Fruit fly (Drosophila melanogaster): ENCODE data around the gene Oat.

Oat gene

DNA sequence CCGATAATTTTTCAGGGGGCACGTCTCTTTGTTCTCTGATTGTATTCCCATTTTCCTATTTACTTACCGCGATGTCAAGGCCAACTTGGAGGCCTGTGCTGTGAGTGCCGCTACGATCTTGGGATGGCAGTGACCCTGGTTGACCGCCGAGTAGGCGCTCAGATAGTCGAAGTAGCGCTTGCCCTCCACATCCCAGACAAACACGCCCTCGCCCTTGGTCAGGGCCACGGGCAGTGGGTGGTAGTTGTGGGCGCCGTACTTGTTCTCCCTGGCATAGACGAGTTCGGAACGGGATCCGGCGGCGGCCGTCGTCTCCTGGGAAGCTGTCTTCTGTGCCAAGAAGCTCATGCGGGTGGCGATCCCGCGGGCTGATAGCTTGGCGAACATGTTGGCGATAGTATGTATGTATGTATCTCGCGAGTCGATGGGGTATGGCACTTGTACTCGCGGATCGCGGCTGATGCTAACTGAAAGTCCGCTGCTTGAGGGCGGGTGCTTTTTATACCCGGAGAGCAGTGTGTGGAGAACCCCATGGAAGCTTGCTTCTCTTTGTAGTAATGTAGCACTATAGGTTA lies at the start of gene Oat:
Oat (minus strand) TSS at position 478 of the 575 bp plus-strand sequence.
- TF ChIP-seq ttk (optimal IDR thresholded peaks at IDR 0.05) (no peak), Myc (optimal IDR thresholded peaks at IDR 0.05) (no peak), h (optimal IDR thresholded peaks at IDR 0.05) (no peak), psq (optimal IDR thresholded peaks at IDR 0.05) (no peak), Sin3A (optimal IDR thresholded peaks at IDR 0.05) (no peak), insv (optimal IDR thresholded peaks at IDR 0.05) (no peak)

DNA sequence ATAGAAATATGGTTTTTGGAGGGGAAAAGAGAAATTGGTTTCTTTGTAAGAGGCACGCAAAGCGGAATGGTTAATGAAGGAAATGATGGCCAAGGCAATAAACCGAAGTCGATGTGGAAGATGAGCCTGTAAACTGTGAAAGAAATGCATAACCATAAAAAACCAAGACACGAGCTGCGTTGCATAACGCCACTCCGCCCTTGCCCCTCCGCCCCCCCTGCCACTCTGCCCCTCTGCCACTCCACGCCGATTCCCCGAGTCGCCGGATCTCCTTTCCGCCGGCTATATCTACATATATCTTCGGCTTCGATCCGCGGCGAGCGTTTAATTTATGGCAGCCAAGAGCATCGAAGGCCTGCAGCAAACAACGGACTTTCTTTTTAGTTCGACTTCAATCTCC lies 49.0 kb upstream of the Oat start:
- no peak for TF ChIP-seq insv (optimal IDR thresholded peaks at IDR 0.05)
- no peak for TF ChIP-seq psq (optimal IDR thresholded peaks at IDR 0.05)
- TF ChIP-seq Sin3A (optimal IDR thresholded peaks at IDR 0.05) = no peak
- no peak for TF ChIP-seq h (optimal IDR thresholded peaks at IDR 0.05)
- TF ChIP-seq Myc (optimal IDR thresholded peaks at IDR 0.05) = no peak
- no peak for TF ChIP-seq ttk (optimal IDR thresholded peaks at IDR 0.05)

DNA sequence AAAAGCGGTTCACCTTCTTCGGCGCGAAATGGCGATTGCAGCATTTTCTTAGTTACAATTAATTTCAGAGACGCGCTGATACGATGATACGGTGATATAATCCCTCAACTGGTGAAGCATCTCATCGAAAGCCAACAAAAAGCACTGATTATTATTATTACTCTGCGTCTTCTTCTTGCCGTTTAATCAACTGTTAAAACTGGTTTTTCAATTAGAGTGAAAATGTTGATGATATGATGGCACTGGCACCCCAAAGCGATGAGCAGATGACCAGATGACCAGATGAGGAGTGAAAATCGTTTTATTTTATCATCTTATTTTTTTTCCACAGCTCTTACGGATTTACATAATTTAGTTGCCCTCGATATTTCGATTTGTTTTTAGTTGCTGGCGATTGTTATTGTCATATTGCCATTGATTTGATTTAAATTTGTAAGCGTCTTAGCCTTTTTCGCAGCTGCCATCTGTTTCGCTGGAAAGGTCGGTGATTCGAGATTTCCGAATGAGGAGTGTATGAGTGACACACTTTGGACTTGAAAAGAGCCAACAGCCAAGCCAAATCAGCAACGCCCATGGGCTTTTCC lies 47.8 kb upstream of the Oat start:
- TF ChIP-seq h (optimal IDR thresholded peaks at IDR 0.05) (no peak), Myc (optimal IDR thresholded peaks at IDR 0.05) (no peak), insv (optimal IDR thresholded peaks at IDR 0.05) (no peak), ttk (optimal IDR thresholded peaks at IDR 0.05) (no peak), Sin3A (optimal IDR thresholded peaks at IDR 0.05) (no peak), psq (optimal IDR thresholded peaks at IDR 0.05) (no peak)

DNA sequence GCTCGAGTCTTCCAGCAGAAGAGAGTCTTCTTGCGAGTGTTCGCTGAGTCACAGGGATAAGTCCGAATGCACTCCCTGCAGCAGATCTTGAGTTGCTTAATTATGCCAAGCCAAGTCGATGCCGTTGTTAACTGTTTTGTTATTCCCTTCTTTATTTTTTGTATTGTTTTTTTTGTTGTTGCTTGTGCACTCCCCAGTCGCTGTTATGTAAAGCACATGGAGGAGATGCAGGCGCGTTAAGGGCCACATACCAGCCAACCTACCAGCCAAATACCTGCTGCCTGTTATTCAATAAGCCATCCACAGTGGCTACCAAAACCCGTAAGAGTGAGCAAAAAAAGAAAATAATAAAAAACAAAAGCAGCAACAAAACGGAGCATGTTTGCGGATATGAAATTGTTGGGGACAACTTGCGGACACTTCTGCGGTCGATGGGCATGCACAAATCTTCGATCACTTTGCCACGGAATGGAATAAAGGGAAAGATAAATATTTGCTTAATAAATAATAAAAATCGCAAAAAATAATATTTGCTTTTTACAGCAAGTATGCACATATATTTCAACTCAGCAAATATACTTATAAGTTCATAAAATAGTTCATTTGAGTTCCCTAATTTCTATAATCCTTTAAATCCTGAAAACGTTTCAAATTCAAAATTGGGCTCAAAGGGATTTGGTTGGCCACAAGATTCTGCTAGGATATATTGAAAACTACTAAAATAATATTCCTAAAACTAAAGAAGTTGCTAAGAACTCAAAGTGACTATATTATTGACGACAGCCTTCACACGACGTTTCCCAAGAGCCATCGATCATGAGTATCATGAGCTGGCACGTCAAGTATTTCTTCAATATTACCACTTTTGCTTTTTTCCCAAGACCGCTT lies 46.7 kb upstream of the Oat start:
- TF ChIP-seq insv (optimal IDR thresholded peaks at IDR 0.05) (no peak), Sin3A (optimal IDR thresholded peaks at IDR 0.05) (no peak), psq (optimal IDR thresholded peaks at IDR 0.05) (no peak), h (optimal IDR thresholded peaks at IDR 0.05) (no peak), ttk (optimal IDR thresholded peaks at IDR 0.05) (no peak), Myc (optimal IDR thresholded peaks at IDR 0.05) (no peak)

DNA sequence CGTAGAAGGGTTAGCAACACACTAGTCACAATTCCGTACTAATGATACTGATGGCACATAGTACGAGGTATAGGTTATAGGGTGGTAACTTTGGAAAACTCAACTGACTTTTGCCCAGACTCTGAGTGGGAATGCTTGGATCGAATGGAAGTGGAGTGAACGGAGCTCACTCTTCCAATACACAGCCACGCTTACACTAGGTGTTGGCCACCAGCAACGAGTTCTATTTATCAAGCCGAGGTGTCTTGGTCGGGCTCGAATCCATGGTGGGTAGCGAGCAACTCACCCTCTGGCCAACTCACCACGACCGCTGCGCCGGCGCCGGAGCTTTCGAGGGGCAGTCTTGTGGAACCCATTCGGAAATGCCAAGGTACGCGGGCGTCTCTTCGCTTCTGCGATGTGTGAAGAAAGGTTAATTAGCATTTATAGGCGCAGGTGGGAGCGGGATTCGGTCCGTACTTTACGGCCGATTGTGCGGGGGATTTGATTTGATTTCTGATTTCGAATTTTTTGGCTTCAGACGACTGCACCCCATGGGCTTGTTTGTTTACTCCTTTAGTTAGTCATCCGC lies 45.5 kb upstream of the Oat start, which contains the start of gene verm:
verm (minus strand) TSS at position 204 of the 571 bp plus-strand sequence.
- TF ChIP-seq h (optimal IDR thresholded peaks at IDR 0.05) (no peak), insv (optimal IDR thresholded peaks at IDR 0.05) (no peak), ttk (optimal IDR thresholded peaks at IDR 0.05) (no peak), psq (optimal IDR thresholded peaks at IDR 0.05) (no peak), Myc (optimal IDR thresholded peaks at IDR 0.05) (no peak)

DNA sequence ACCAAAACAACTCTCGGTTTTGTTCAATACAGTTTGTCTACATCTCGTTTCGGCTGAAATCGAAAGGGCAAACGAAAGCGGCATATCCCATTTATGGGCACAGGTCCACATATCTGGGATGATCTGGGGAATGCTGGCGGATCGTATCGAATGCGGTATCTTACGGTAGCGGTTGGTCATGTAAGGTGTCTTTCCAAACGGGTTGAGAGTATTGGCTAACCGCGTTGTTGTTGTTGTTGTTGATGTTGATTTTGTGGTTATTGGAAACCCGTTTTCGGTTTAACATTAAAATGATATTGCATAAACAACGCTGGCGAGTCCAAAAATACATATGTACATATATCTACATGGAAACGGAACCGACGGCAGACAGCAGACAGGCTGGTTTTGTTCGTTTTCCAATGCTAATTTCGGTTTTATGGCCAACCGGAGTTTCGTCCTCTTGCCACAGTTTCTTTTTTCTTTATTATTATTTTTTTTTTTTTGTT lies 44.5 kb upstream of the Oat start:
- TF ChIP-seq Myc (optimal IDR thresholded peaks at IDR 0.05) (no peak), psq (optimal IDR thresholded peaks at IDR 0.05) (no peak), insv (optimal IDR thresholded peaks at IDR 0.05) (no peak), Sin3A (optimal IDR thresholded peaks at IDR 0.05) (no peak), h (optimal IDR thresholded peaks at IDR 0.05) (no peak), ttk (optimal IDR thresholded peaks at IDR 0.05) (no peak)

DNA sequence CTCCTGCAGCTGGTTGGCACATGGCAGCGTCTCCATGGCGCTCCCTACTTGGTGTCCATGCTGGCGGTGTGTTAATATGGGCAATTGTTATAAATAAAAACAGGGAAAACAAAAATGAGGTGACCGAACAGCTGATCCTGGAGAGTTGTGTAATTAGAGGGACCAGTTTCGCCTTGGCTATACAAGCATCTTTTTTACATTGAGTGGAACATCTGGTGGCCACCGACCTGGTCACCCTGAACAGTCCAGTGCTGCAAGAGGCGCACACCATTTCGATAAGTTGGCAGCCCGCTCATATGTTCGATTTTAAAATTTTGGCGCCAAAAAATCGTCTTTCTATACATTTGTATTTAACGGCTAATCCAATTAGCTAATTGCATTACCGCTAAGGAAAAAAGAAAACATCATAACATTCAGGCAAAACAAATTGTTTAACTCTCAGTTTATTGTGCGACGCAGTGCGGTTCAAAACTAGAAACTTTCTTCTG lies 37.6 kb upstream of the Oat start, which contains the start of the genes CG8765 and Gbeta76C:
CG8765 (minus strand) TSS at position 154 of the 488 bp plus-strand sequence.
Gbeta76C (plus strand) TSS at position 438 of the 488 bp plus-strand sequence.
- TF ChIP-seq insv (optimal IDR thresholded peaks at IDR 0.05) = no peak
- TF ChIP-seq Sin3A (optimal IDR thresholded peaks at IDR 0.05) = no peak
- TF ChIP-seq h (optimal IDR thresholded peaks at IDR 0.05) = no peak
- TF ChIP-seq ttk (optimal IDR thresholded peaks at IDR 0.05) = no peak
- TF ChIP-seq psq (optimal IDR thresholded peaks at IDR 0.05) = no peak
- TF ChIP-seq Myc (optimal IDR thresholded peaks at IDR 0.05) = no peak

DNA sequence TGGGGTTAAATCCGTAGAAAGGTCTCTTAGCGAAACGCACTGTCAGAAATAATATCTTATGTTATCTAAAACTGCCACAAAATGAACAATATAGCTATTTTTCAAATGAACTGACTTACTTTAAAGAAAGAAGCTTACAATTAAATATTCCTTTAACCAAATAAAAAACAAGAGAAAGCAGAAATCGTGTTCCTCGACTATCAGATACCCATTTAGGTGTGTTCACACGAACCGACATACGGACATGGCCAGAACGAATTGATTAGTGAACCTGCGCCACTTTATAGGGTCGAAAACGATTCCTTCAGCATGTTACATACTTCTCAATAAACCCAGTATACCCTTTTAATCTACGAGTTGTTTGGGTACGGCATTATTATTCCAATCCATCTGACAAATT lies 33.9 kb upstream of the Oat start:
- TF ChIP-seq ttk (optimal IDR thresholded peaks at IDR 0.05) = no peak
- TF ChIP-seq insv (optimal IDR thresholded peaks at IDR 0.05) = no peak
- no peak for TF ChIP-seq psq (optimal IDR thresholded peaks at IDR 0.05)
- TF ChIP-seq Sin3A (optimal IDR thresholded peaks at IDR 0.05) = no peak
- TF ChIP-seq h (optimal IDR thresholded peaks at IDR 0.05) = no peak
- TF ChIP-seq Myc (optimal IDR thresholded peaks at IDR 0.05) = no peak

DNA sequence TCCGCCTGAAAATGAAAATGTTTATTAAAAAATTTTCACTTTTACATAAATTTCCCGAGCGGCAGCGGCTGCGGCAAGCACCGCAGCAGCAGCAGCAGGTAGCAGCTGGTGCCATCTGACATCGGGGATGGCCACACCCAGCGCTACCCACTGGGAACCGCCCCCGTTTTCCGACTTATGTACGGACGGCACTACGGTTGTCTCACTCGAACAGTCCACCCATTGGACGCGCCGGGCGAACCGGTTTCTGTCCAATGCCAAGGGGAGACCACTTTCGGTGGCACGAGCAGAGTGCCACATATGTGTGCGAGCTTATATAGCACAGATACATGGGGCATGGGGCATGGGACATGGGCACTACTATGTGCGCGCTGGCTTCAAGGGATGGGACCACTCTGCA lies 33.3 kb upstream of the Oat start:
- TF ChIP-seq ttk (optimal IDR thresholded peaks at IDR 0.05) (no peak), psq (optimal IDR thresholded peaks at IDR 0.05) (no peak), Myc (optimal IDR thresholded peaks at IDR 0.05) (no peak), h (optimal IDR thresholded peaks at IDR 0.05) (no peak), Sin3A (optimal IDR thresholded peaks at IDR 0.05) (no peak), insv (optimal IDR thresholded peaks at IDR 0.05) (no peak)

DNA sequence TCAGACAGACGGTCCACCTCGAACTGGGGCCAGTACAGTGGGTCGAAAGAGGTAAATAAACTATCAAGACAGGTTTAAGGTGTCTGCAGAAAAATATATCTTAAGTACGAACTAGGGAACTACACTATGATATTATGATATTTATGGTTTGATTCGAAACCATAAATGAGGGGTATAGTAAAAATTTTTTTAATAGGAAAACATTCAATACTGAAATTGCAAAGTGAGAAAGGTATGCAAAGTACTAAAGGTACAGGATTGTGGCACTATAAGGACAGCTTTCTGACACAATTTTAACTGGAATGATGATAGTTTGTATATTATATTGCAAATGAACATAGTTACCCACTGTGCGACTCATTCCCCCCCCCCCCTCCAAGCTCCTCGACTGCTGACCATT lies 26.4 kb upstream of the Oat start:
- TF ChIP-seq ttk (optimal IDR thresholded peaks at IDR 0.05) (no peak), h (optimal IDR thresholded peaks at IDR 0.05) (no peak), Sin3A (optimal IDR thresholded peaks at IDR 0.05) (no peak), psq (optimal IDR thresholded peaks at IDR 0.05) (no peak), insv (optimal IDR thresholded peaks at IDR 0.05) (no peak), Myc (optimal IDR thresholded peaks at IDR 0.05) (no peak)

DNA sequence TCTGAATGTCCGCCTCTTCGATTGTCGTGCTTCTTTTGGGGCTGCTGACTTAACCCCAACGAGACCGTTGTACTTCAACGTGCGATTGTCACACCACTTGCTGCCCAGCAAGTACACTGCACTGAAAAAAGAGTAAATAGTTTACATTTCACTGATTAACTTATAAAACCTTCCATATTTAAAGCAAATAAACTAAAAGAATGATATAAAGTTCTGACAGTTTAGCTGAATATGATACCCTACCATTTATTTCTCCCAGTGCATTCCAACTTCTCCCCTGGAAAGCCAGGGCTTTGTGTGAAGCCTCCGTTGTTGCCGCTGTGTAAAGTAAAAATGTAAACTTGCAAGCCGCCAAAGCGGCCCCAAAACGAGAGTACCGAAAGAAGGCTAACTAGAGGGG lies 24.7 kb upstream of the Oat start:
- TF ChIP-seq Sin3A (optimal IDR thresholded peaks at IDR 0.05) = no peak
- no peak for TF ChIP-seq psq (optimal IDR thresholded peaks at IDR 0.05)

Measured in Kc167 (cell line).